Worm (Caenorhabditis elegans) whole organism, young adult: ENCODE measurements around the gene F58H1.6.

Experiments used
- B0019.2 ChIP-seq: fragments of 200-800 bp; sonication (Bioruptor generic); conservative IDR thresholded peaks from 2 replicates; pipeline ENCODE4 v1.3.6; 2022; ENCODE audit warnings: missing genetic modification reagents, missing genetic modification characterization, missing compliant biosample characterization
- B0035.1 ChIP-seq: sonication (generic microtip); optimal IDR thresholded peaks from 2 replicates; lab custom pipeline; 2016; ENCODE audit warnings: missing genetic modification characterization, mild to moderate bottlenecking, missing compliant biosample characterization, missing genotype, missing genetic modification reagents
- B0261.1 ChIP-seq: sonication (generic microtip); optimal IDR thresholded peaks from 2 replicates; lab custom pipeline; 2016; ENCODE audit warnings: mild to moderate bottlenecking, missing genetic modification characterization, moderate library complexity, missing compliant biosample characterization
- C17E4.6 ChIP-seq: fragments of 200-800 bp; sonication (Bioruptor generic); IDR thresholded peaks from 2 replicates; pipeline ENCODE4 v1.3.6; 2022; ENCODE audit warnings: missing genetic modification reagents, missing genetic modification characterization, missing compliant biosample characterization
- D2030.7 ChIP-seq: fragments of 200-800 bp; sonication (Bioruptor generic); IDR thresholded peaks from 2 replicates; pipeline ENCODE4 v1.3.6; 2022; ENCODE audit warnings: missing genetic modification reagents, missing genetic modification characterization, missing compliant biosample characterization
- F22D6.2 ChIP-seq: sonication (generic microtip); optimal IDR thresholded peaks from 2 replicates; lab custom pipeline; 2016; ENCODE audit warnings: mild to moderate bottlenecking, missing genetic modification characterization, missing compliant biosample characterization
- F33H1.4 ChIP-seq: fragments of 200-800 bp; sonication (Bioruptor generic); IDR thresholded peaks from 2 replicates; pipeline ENCODE4 v1.3.6; 2022; ENCODE audit warnings: missing genetic modification reagents, missing genetic modification characterization, missing compliant biosample characterization
- F39B2.1 ChIP-seq: fragments of 200-800 bp; sonication (Bioruptor generic); IDR thresholded peaks from 2 replicates; pipeline ENCODE4 v1.3.6; 2022; ENCODE audit warnings: missing genetic modification reagents, missing genetic modification characterization, missing compliant biosample characterization
- F49E8.2 ChIP-seq: sonication (generic microtip); optimal IDR thresholded peaks from 3 replicates; lab custom pipeline; 2017; ENCODE audit warnings: missing genetic modification characterization, mild to moderate bottlenecking, missing compliant biosample characterization, antibody characterized with exemption, moderate library complexity; ENCODE audit not compliant: insufficient read depth
- F57A8.1 ChIP-seq: fragments of 200-800 bp; sonication (Bioruptor generic); optimal IDR thresholded peaks from 2 replicates; lab custom pipeline; 2018; ENCODE audit warnings: mild to moderate bottlenecking, missing genetic modification characterization, moderate library complexity, missing compliant biosample characterization
- F57C9.4 ChIP-seq: sonication (generic microtip); optimal IDR thresholded peaks from 2 replicates; lab custom pipeline; 2017; ENCODE audit warnings: mild to moderate bottlenecking, missing genetic modification characterization, missing compliant biosample characterization
- T26A5.8 ChIP-seq: sonication (generic microtip); optimal IDR thresholded peaks from 2 replicates; lab custom pipeline; 2016; ENCODE audit warnings: missing genetic modification characterization, missing compliant biosample characterization
- Y53F4B.3 ChIP-seq: fragments of 200-800 bp; sonication (Bioruptor generic); IDR thresholded peaks from 2 replicates; pipeline ENCODE4 v1.3.6; 2022; ENCODE audit warnings: missing genetic modification reagents, missing genetic modification characterization, missing compliant biosample characterization
- Y67H2A.10 ChIP-seq: fragments of 200-800 bp; sonication (Bioruptor generic); conservative IDR thresholded peaks from 2 replicates; pipeline ENCODE4 v1.3.6; 2022; ENCODE audit warnings: missing genetic modification reagents, missing genetic modification characterization, missing compliant biosample characterization
- Y95B8A.8 ChIP-seq: fragments of 200-800 bp; sonication (Bioruptor generic); IDR thresholded peaks from 2 replicates; pipeline ENCODE4 v1.3.6; 2022; ENCODE audit warnings: missing genetic modification reagents, missing genetic modification characterization, missing compliant biosample characterization
- ZK185.1 ChIP-seq: sonication (generic microtip); optimal IDR thresholded peaks from 2 replicates; lab custom pipeline; 2016; ENCODE audit warnings: mild to moderate bottlenecking, missing genetic modification characterization, missing compliant biosample characterization; ENCODE audit not compliant: poor library complexity, severe bottlenecking
- akir-1 ChIP-seq: fragments of 200-800 bp; sonication (Bioruptor generic); optimal IDR thresholded peaks from 2 replicates; lab custom pipeline; 2018; ENCODE audit warnings: mild to moderate bottlenecking, missing genetic modification characterization, moderate library complexity, missing compliant biosample characterization
- cebp-1 ChIP-seq, 2 experiments: fragments of 200-800 bp in 1 of 2; sonication (Bioruptor generic) in 1 of 2; sonication (generic microtip) in 1 of 2; IDR thresholded peaks in 1 of 2; optimal IDR thresholded peaks in 1 of 2; 2 replicates each; pipeline versions ENCODE4 v1.3.6 to Lab custom; 2017 to 2022; ENCODE audit warnings: missing compliant biosample characterization in 2 of 2, missing genetic modification characterization in 2 of 2, mild to moderate bottlenecking in 1 of 2, missing genetic modification reagents in 1 of 2, moderate library complexity in 1 of 2
- ceh-100 ChIP-seq: fragments of 200-800 bp; sonication (Bioruptor generic); IDR thresholded peaks from 2 replicates; pipeline ENCODE4 v1.3.6; 2022; ENCODE audit warnings: missing genetic modification reagents, missing genetic modification characterization, missing compliant biosample characterization
- ceh-27 ChIP-seq: fragments of 200-800 bp; sonication (Bioruptor generic); optimal IDR thresholded peaks from 2 replicates; lab custom pipeline; 2018; ENCODE audit warnings: mild to moderate bottlenecking, missing genetic modification characterization, moderate library complexity, missing compliant biosample characterization
- dox-1 ChIP-seq: fragments of 200-800 bp; sonication (Bioruptor generic); IDR thresholded peaks from 2 replicates; pipeline ENCODE4 v1.3.6; 2022; ENCODE audit warnings: missing genetic modification reagents, missing genetic modification characterization, missing compliant biosample characterization
- dpl-1 ChIP-seq: fragments of 150-350 bp; optimal IDR thresholded peaks from 2 replicates; lab custom pipeline; 2014; ENCODE audit warnings: missing biosample characterization, missing genetic modification reagents, missing genetic modification characterization
- efl-1 ChIP-seq: fragments of 150-350 bp; optimal IDR thresholded peaks from 2 replicates; lab custom pipeline; 2014; ENCODE audit warnings: missing biosample characterization, missing genetic modification reagents, missing genetic modification characterization
- egl-18 ChIP-seq: fragments of 200-800 bp; sonication (Bioruptor generic); IDR thresholded peaks from 2 replicates; pipeline ENCODE4 v1.3.6; 2022; ENCODE audit warnings: missing genetic modification reagents, missing genetic modification characterization, missing compliant biosample characterization
- ekl-4 ChIP-seq: fragments of 200-800 bp; sonication (Bioruptor generic); IDR thresholded peaks from 2 replicates; pipeline ENCODE4 v1.3.6; 2022; ENCODE audit warnings: missing genetic modification reagents, missing genetic modification characterization, missing compliant biosample characterization
- fkh-3 ChIP-seq: sonication (generic microtip); optimal IDR thresholded peaks from 2 replicates; lab custom pipeline; 2016; ENCODE audit warnings: mild to moderate bottlenecking, missing genetic modification characterization, missing compliant biosample characterization
- him-1 ChIP-seq: sonication (generic microtip); optimal IDR thresholded peaks from 2 replicates; lab custom pipeline; 2016; ENCODE audit warnings: missing genotype, missing genetic modification reagents, missing genetic modification characterization, missing compliant biosample characterization
- hlh-12 ChIP-seq: sonication (generic microtip); optimal IDR thresholded peaks from 2 replicates; lab custom pipeline; 2016; ENCODE audit warnings: missing genetic modification characterization, missing compliant biosample characterization
- hmg-1.2 ChIP-seq: fragments of 200-800 bp; sonication (Bioruptor generic); IDR thresholded peaks from 2 replicates; pipeline ENCODE4 v1.3.6; 2022; ENCODE audit warnings: missing genetic modification reagents, missing genetic modification characterization, missing compliant biosample characterization
- lin-40 ChIP-seq: sonication (generic microtip); optimal IDR thresholded peaks from 2 replicates; lab custom pipeline; 2016; ENCODE audit warnings: missing genetic modification characterization, mild to moderate bottlenecking, missing compliant biosample characterization, missing genotype, missing genetic modification reagents
- madf-10 ChIP-seq: sonication (generic microtip); optimal IDR thresholded peaks from 2 replicates; lab custom pipeline; 2016; ENCODE audit warnings: mild to moderate bottlenecking, missing genetic modification characterization, missing compliant biosample characterization
- madf-6 ChIP-seq: fragments of 200-800 bp; sonication (Bioruptor generic); IDR thresholded peaks from 2 replicates; pipeline ENCODE4 v1.3.6; 2022; ENCODE audit warnings: missing genetic modification reagents, missing genetic modification characterization, missing compliant biosample characterization
- madf-8 ChIP-seq: fragments of 200-800 bp; sonication (Bioruptor generic); conservative IDR thresholded peaks from 2 replicates; pipeline ENCODE4 v1.3.6; 2022; ENCODE audit warnings: missing genetic modification reagents, missing genetic modification characterization, missing compliant biosample characterization
- nhr-120 ChIP-seq: fragments of 200-800 bp; sonication (Bioruptor generic); IDR thresholded peaks from 2 replicates; pipeline ENCODE4 v1.3.6; 2022; ENCODE audit warnings: missing genetic modification characterization, missing compliant biosample characterization
- nhr-90 ChIP-seq: sonication (generic microtip); optimal IDR thresholded peaks from 2 replicates; lab custom pipeline; 2016; ENCODE audit warnings: missing genotype, mild to moderate bottlenecking, missing genetic modification characterization, missing compliant biosample characterization
- pha-4 ChIP-seq: fragments of 150-350 bp; sonication (generic microtip); optimal IDR thresholded peaks from 2 replicates; lab custom pipeline; 2014; ENCODE audit warnings: missing biosample characterization, missing genetic modification reagents, missing genetic modification characterization
- rcor-1 ChIP-seq: fragments of 200-800 bp; sonication (Bioruptor generic); IDR thresholded peaks from 2 replicates; pipeline ENCODE4 v1.3.6; 2022; ENCODE audit warnings: missing genetic modification reagents, missing genetic modification characterization, missing compliant biosample characterization
- rec-8 ChIP-seq, 2 experiments: sonication (generic microtip); optimal IDR thresholded peaks; 2 replicates each; lab custom pipeline; 2016; ENCODE audit warnings: mild to moderate bottlenecking in 2 of 2, missing genetic modification characterization in 2 of 2, missing genetic modification reagents in 2 of 2, missing genotype in 2 of 2, missing biosample characterization in 1 of 2, missing compliant biosample characterization in 1 of 2, moderate library complexity in 1 of 2
- repo-1 ChIP-seq: sonication (generic microtip); optimal IDR thresholded peaks from 2 replicates; lab custom pipeline; 2017; ENCODE audit warnings: mild to moderate bottlenecking, missing genetic modification characterization, missing compliant biosample characterization
- rpc-1 ChIP-seq, 2 experiments: fragments of 150-350 bp in 1 of 2; sonication (generic microtip) in 1 of 2; optimal IDR thresholded peaks; 2 replicates each; lab custom pipeline; 2014 to 2018; ENCODE audit warnings: missing biosample characterization in 1 of 2, missing genetic modification characterization in 1 of 2, missing genetic modification reagents in 1 of 2, missing genotype in 1 of 2
- sdz-38 ChIP-seq: sonication (generic microtip); optimal IDR thresholded peaks from 2 replicates; lab custom pipeline; 2016; ENCODE audit warnings: missing genotype, missing genetic modification characterization, missing compliant biosample characterization
- snpc-4 ChIP-seq, 5 experiments: fragments of 150-350 bp in 1 of 5; sonication (generic microtip) in 4 of 5; optimal IDR thresholded peaks; 2 replicates each; lab custom pipeline; 2014 to 2018; ENCODE audit warnings: missing genetic modification characterization in 5 of 5, missing biosample characterization in 3 of 5, antibody characterized with exemption in 2 of 5, mild to moderate bottlenecking in 2 of 5, missing compliant biosample characterization in 2 of 5, missing genotype in 2 of 5, moderate library complexity in 2 of 5, missing genetic modification reagents in 1 of 5
- sptf-2 ChIP-seq: fragments of 200-800 bp; sonication (Bioruptor generic); optimal IDR thresholded peaks from 2 replicates; lab custom pipeline; 2018; ENCODE audit warnings: mild to moderate bottlenecking, missing genetic modification characterization, missing compliant biosample characterization
- unc-130 ChIP-seq: sonication (generic microtip); optimal IDR thresholded peaks from 2 replicates; lab custom pipeline; 2016; ENCODE audit warnings: missing genetic modification reagents, missing genetic modification characterization, missing compliant biosample characterization

The F58H1.6 gene

DNA sequence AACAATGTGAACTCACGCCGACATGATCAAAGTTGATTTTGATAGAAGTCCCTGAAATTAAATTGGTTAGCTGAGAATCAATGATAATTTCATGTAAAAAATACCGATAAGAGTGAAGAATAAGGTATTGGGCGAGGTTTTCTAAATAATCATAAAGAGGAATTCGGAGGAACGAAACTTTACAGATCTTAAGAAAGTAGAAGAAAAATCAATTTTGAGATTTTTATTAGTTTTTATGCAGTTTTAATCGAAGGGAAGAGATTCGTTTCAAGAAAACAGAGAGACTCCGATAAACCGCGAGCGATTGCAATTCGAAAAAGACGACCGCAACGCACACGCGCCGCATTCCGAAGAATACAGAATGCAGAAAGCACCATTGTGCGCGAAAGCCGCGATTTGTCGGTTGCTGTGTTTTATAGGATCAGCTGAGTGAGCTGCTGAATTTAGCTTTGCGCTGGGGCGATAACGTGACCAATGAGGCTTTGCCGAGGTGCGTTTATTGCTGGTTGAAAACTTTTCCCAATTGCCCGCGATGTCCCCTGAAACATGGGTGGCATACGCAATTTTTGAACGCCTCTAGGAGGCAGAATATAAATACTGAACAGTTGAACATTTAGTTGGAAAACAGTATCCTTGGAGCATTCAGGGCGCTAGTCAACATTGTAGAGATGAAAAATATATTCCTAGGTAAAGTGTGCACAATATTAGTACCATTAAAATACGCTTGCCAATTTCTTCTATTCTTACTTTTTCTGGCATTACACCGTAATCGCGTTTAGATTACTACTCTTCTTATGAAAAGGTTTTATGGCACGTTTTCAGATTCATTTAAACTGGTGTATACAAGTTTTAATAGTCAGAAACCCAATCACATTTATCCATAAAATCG, 37.5 kb downstream of the F58H1.6 start, which contains the start of gene snr-4 (continued):
- TF ChIP-seq repo-1 (tag; lab: Kevin White, UChicago), result peak; percentile 93
- TF ChIP-seq T26A5.8 (tag; lab: Kevin White, UChicago), result no peak
- TF ChIP-seq Y95B8A.8 (GFP tag; lab: Robert Waterston, UW), result no peak
- TF ChIP-seq pha-4 (tag; lab: Kevin White, UChicago), result peak; percentile 49
- peak; percentile 76; the same call in 1 of the 2 replicates for TF ChIP-seq egl-18
- TF ChIP-seq dpl-1 (GFP tag; lab: Kevin White, UChicago), result peak; percentile 44
- TF ChIP-seq rec-8 (tag; optimal IDR thresholded peaks at IDR 0.05; lab: Kevin White, UChicago), result peak in 1 of 2 experiments; percentile 37
- TF ChIP-seq F49E8.2 (tag; lab: Kevin White, UChicago), result peak; percentile 93
- peak; percentile 49 for TF ChIP-seq F22D6.2
- peak; percentile 98 for TF ChIP-seq dox-1 (GFP tag; lab: Robert Waterston, UW)
- peak; percentile 99 for TF ChIP-seq snpc-4 (GFP tag; optimal IDR thresholded peaks at IDR 0.05; lab: Kevin White, UChicago)
- TF ChIP-seq snpc-4 (tag; optimal IDR thresholded peaks at IDR 0.05; lab: Kevin White, UChicago), result peak; percentile 99 to 100 (median 99)
- no peak for TF ChIP-seq fkh-3 (tag; lab: Kevin White, UChicago)
- peak; percentile 97 for TF ChIP-seq hmg-1.2
- TF ChIP-seq sdz-38 (tag; lab: Kevin White, UChicago), result no peak
- no peak for TF ChIP-seq F39B2.1 (GFP tag; lab: Robert Waterston, UW)
- TF ChIP-seq ekl-4 (GFP tag; lab: Robert Waterston, UW), result peak; percentile 97
- peak; percentile 88 for TF ChIP-seq madf-6 (GFP tag; lab: Robert Waterston, UW)
- TF ChIP-seq nhr-90, result peak; percentile 61
- TF ChIP-seq efl-1 (GFP tag; lab: Kevin White, UChicago), result peak; percentile 55
- peak; percentile 56 for TF ChIP-seq madf-10 (tag; lab: Kevin White, UChicago)
- no peak for TF ChIP-seq akir-1
- no peak for TF ChIP-seq sptf-2 (GFP tag; lab: Kevin White, UChicago)
- TF ChIP-seq Y53F4B.3, result peak; percentile 76
- TF ChIP-seq B0261.1, result peak; percentile 41
- TF ChIP-seq madf-8 (GFP tag; lab: Robert Waterston, UW), result peak; percentile 65
- TF ChIP-seq B0019.2, result peak; percentile 56; the same call in 1 of the 2 replicates
- peak; percentile 72 for TF ChIP-seq B0035.1 (tag; lab: Kevin White, UChicago)
- peak; percentile 49 for TF ChIP-seq F57C9.4 (tag; lab: Kevin White, UChicago)
- no peak for TF ChIP-seq F57A8.1 (GFP tag; lab: Kevin White, UChicago)
- no peak for TF ChIP-seq cebp-1 (GFP tag; IDR thresholded peaks at IDR 0.05; lab: Robert Waterston, UW)
- peak; percentile 86 for TF ChIP-seq cebp-1 (tag; optimal IDR thresholded peaks at IDR 0.05; lab: Kevin White, UChicago)
- TF ChIP-seq lin-40 (tag; lab: Kevin White, UChicago), result peak; percentile 93
- TF ChIP-seq ceh-27, result peak; percentile 76
- peak; percentile 95 for TF ChIP-seq rcor-1 (GFP tag; lab: Robert Waterston, UW)
- TF ChIP-seq nhr-120, result no peak
- TF ChIP-seq hlh-12 (tag; lab: Kevin White, UChicago), result no peak
- peak; percentile 97 for TF ChIP-seq C17E4.6
- TF ChIP-seq him-1 (tag; lab: Kevin White, UChicago), result peak; percentile 92
- peak; percentile 60 for TF ChIP-seq Y67H2A.10 (GFP tag; lab: Robert Waterston, UW)
- no peak for TF ChIP-seq rpc-1 (optimal IDR thresholded peaks at IDR 0.05; lab: Kevin White, UChicago)
- TF ChIP-seq rpc-1 (tag; optimal IDR thresholded peaks at IDR 0.05; lab: Kevin White, UChicago), result peak; percentile 11
- TF ChIP-seq D2030.7, result peak; percentile 99
- peak; percentile 73 for TF ChIP-seq ZK185.1 (tag; lab: Kevin White, UChicago)
- TF ChIP-seq unc-130, result peak; percentile 72
- TF ChIP-seq ceh-100 (GFP tag; lab: Robert Waterston, UW), result peak; percentile 85
- TF ChIP-seq F33H1.4 (GFP tag; lab: Robert Waterston, UW), result peak; percentile 78
